Worm (Caenorhabditis elegans) whole organism, late embryonic: ENCODE results near the gene M60.7.

ENCODE experiments used
- C38D4.7 ChIP-seq: fragments of 200-800 bp; sonication (Bioruptor generic); optimal IDR thresholded peaks from 2 replicates; lab custom pipeline; 2018; ENCODE audit warnings: mild to moderate bottlenecking, missing genetic modification characterization, moderate library complexity, missing compliant biosample characterization
- ama-1 ChIP-seq: fragments of 150-350 bp; optimal IDR thresholded peaks from 2 replicates; lab custom pipeline; 2014
- ceh-14 ChIP-seq: sonication (generic microtip); optimal IDR thresholded peaks from 2 replicates; lab custom pipeline; 2016; ENCODE audit warnings: missing genotype, missing genetic modification characterization, missing compliant biosample characterization
- ceh-9 ChIP-seq: sonication (generic microtip); optimal IDR thresholded peaks from 2 replicates; lab custom pipeline; 2016; ENCODE audit warnings: mild to moderate bottlenecking, missing genetic modification characterization, inconsistent platforms, missing compliant biosample characterization
- dmd-4 ChIP-seq: sonication (generic microtip); optimal IDR thresholded peaks from 2 replicates; lab custom pipeline; 2016; ENCODE audit warnings: borderline replicate concordance, missing genetic modification characterization, missing compliant biosample characterization
- elt-2 ChIP-seq: sonication (generic microtip); optimal IDR thresholded peaks from 2 replicates; lab custom pipeline; 2016; ENCODE audit warnings: missing genetic modification reagents, missing genetic modification characterization, missing compliant biosample characterization
- fkh-10 ChIP-seq: fragments of 150-350 bp; optimal IDR thresholded peaks from 2 replicates; lab custom pipeline; 2014; ENCODE audit warnings: missing biosample characterization, missing genetic modification reagents, missing genetic modification characterization
- rnt-1 ChIP-seq: sonication (generic microtip); optimal IDR thresholded peaks from 2 replicates; lab custom pipeline; 2016; ENCODE audit warnings: missing genetic modification characterization, missing compliant biosample characterization
- tbx-2 ChIP-seq: sonication (generic microtip); optimal IDR thresholded peaks from 2 replicates; lab custom pipeline; 2016; ENCODE audit warnings: missing genetic modification characterization, missing compliant biosample characterization

ce11 chrX:8224916-8225315 is 36.1 kb downstream of the M60.7 start, which contains the start of gene K02A6.2:
- TF ChIP-seq ama-1 (lab: Kevin White, UChicago) = no peak
- no peak for TF ChIP-seq rnt-1 (tag; lab: Kevin White, UChicago)
- TF ChIP-seq dmd-4 (tag; lab: Kevin White, UChicago) = no peak
- TF ChIP-seq ceh-14 (tag; lab: Kevin White, UChicago) = no peak
- TF ChIP-seq ceh-9 = no peak
- TF ChIP-seq fkh-10 (GFP tag; lab: Kevin White, UChicago) = no peak
- no peak for TF ChIP-seq C38D4.7 (GFP tag; lab: Kevin White, UChicago)
- no peak for TF ChIP-seq elt-2 (tag; lab: Kevin White, UChicago)
- no peak for TF ChIP-seq tbx-2 (tag; lab: Kevin White, UChicago)
